Fruit fly (Drosophila melanogaster): ENCODE data around the gene mahe.

The mahe gene

dm6 chrX:7969188-7969829, 38.1 kb upstream of the mahe start:
- TF ChIP-seq Snoo (tag; optimal IDR thresholded peaks at IDR 0.05) (no peak), CG8159 (tag; optimal IDR thresholded peaks at IDR 0.05) (peak; percentile 17), CG14655 (GFP tag; optimal IDR thresholded peaks at IDR 0.05) (no peak), CG12605 (GFP tag; IDR thresholded peaks at IDR 0.05) (0 out of 2 replicates have a peak, but pooled peaks have one; percentile 18), Ets98B (GFP tag; IDR thresholded peaks at IDR 0.05) (peak; percentile 28; the same call in 1 of the 2 replicates), fd96Ca (GFP tag; IDR thresholded peaks at IDR 0.05) (no peak), Pif1A (GFP tag; optimal IDR thresholded peaks at IDR 0.05) (no peak), EcR (GFP tag; optimal IDR thresholded peaks at IDR 0.05) (no peak), CG9948 (tag; optimal IDR thresholded peaks at IDR 0.05) (no peak), Pif1B (GFP tag; optimal IDR thresholded peaks at IDR 0.05) (no peak), CG10348 (GFP tag; IDR thresholded peaks at IDR 0.05) (no peak), CG13204 (GFP tag; optimal IDR thresholded peaks at IDR 0.05) (no peak), CG4496 (GFP tag; IDR thresholded peaks at IDR 0.05) (0 out of 3 replicates have a peak, but pooled peaks have one; percentile 17), D1 (tag; optimal IDR thresholded peaks at IDR 0.05) (no peak), rn (GFP tag; IDR thresholded peaks at IDR 0.05) (no peak), CG8301 (tag; optimal IDR thresholded peaks at IDR 0.05) (no peak), CG32121 (GFP tag; IDR thresholded peaks at IDR 0.05) (no peak; the same call in 1 of the 2 replicates)

DNA sequence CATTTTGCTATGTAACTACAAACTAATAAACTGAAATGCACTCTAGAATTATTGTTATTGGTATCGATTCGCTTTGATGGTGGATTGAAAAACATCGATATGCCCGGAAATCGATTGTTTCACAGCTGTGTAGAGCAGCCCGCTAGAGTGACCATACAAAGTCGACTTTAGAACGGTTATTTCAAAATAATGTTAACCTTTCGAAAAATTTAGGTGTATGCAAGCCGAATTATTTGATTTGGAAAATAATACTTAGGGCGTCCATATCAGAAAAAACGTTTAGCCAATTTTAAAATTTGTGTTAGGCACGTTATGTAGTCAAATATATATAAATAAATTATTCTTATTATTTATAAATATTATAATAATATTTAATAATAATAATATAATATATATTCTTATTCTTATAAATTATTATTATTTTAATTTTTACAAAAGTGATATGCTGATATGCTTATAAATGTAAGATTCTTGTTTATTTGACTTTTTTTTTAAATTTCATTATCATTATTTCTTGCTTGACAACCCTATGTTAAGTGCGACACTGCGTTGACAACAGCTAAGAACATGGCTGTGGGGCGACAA, 37.1 kb upstream of the mahe start, which contains the start of gene sws:
TSS of gene sws (minus strand) at position 22 of the 585 bp plus-strand sequence.
- no peak for TF ChIP-seq gl (tag; optimal IDR thresholded peaks at IDR 0.05)
- peak; percentile 32 for TF ChIP-seq CG9948 (tag; optimal IDR thresholded peaks at IDR 0.05)
- TF ChIP-seq D1 (tag; optimal IDR thresholded peaks at IDR 0.05): no peak
- no peak for TF ChIP-seq CG12605 (GFP tag; IDR thresholded peaks at IDR 0.05)
- no peak for TF ChIP-seq CG17806 (tag; optimal IDR thresholded peaks at IDR 0.05)
- no peak for TF ChIP-seq Ets98B (GFP tag; IDR thresholded peaks at IDR 0.05)
- peak; percentile 31 for TF ChIP-seq CG15710 (tag; optimal IDR thresholded peaks at IDR 0.05)
- TF ChIP-seq Pif1A (GFP tag; optimal IDR thresholded peaks at IDR 0.05): no peak
- peak; percentile 19 for TF ChIP-seq CG34367 (tag; optimal IDR thresholded peaks at IDR 0.05)
- no peak for TF ChIP-seq Pif1B (GFP tag; optimal IDR thresholded peaks at IDR 0.05)
- TF ChIP-seq CG14655 (GFP tag; optimal IDR thresholded peaks at IDR 0.05): peak; percentile 26
- TF ChIP-seq CG8159 (tag; optimal IDR thresholded peaks at IDR 0.05): peak; percentile 17
- TF ChIP-seq CG8301 (tag; optimal IDR thresholded peaks at IDR 0.05): no peak
- no peak for TF ChIP-seq CG4496 (GFP tag; IDR thresholded peaks at IDR 0.05)
- no peak for TF ChIP-seq fd96Ca (GFP tag; IDR thresholded peaks at IDR 0.05)
- TF ChIP-seq CG32121 (GFP tag; IDR thresholded peaks at IDR 0.05): no peak

- TF ChIP-seq Pif1A (GFP tag; optimal IDR thresholded peaks at IDR 0.05) (no peak), EcR (GFP tag; optimal IDR thresholded peaks at IDR 0.05) (no peak), CG34367 (tag; optimal IDR thresholded peaks at IDR 0.05) (no peak), Snoo (tag; optimal IDR thresholded peaks at IDR 0.05) (no peak), CG15710 (tag; optimal IDR thresholded peaks at IDR 0.05) (no peak), CG9948 (tag; optimal IDR thresholded peaks at IDR 0.05) (no peak), fd96Ca (GFP tag; IDR thresholded peaks at IDR 0.05) (no peak), CG32121 (GFP tag; IDR thresholded peaks at IDR 0.05) (no peak), CG4496 (GFP tag; IDR thresholded peaks at IDR 0.05) (no peak), D1 (tag; optimal IDR thresholded peaks at IDR 0.05) (no peak)
Measured at dm6 chrX:7967848-7968143, 36.6 kb upstream of the mahe start.

- TF ChIP-seq gl (tag; optimal IDR thresholded peaks at IDR 0.05): no peak
- no peak for TF ChIP-seq Snoo (tag; optimal IDR thresholded peaks at IDR 0.05)
- no peak for TF ChIP-seq CG17806 (tag; optimal IDR thresholded peaks at IDR 0.05)
- no peak for TF ChIP-seq EcR (GFP tag; optimal IDR thresholded peaks at IDR 0.05)
- TF ChIP-seq Ets98B (GFP tag; IDR thresholded peaks at IDR 0.05): no peak
- TF ChIP-seq D1 (tag; optimal IDR thresholded peaks at IDR 0.05): peak; percentile 26
- no peak for TF ChIP-seq CG14655 (GFP tag; optimal IDR thresholded peaks at IDR 0.05)
- 0 out of 2 replicates have a peak, but pooled peaks have one; percentile 30 for TF ChIP-seq CG32121 (GFP tag; IDR thresholded peaks at IDR 0.05)
- TF ChIP-seq CG8159 (tag; optimal IDR thresholded peaks at IDR 0.05): no peak
- peak; percentile 11 for TF ChIP-seq CG13204 (GFP tag; optimal IDR thresholded peaks at IDR 0.05)
- no peak for TF ChIP-seq CG12605 (GFP tag; IDR thresholded peaks at IDR 0.05)
- TF ChIP-seq CG4496 (GFP tag; IDR thresholded peaks at IDR 0.05): 0 out of 3 replicates have a peak, but pooled peaks have one; percentile 13
- no peak for TF ChIP-seq CG10348 (GFP tag; IDR thresholded peaks at IDR 0.05)
Measured at dm6 chrX:7967052-7967847, 36.1 kb upstream of the mahe start.

dm6 chrX:7965761-7966555, 34.8 kb upstream of the mahe start:
- TF ChIP-seq rn (GFP tag; IDR thresholded peaks at IDR 0.05) (0 out of 2 replicates have a peak, but pooled peaks have one; percentile 24), CG8159 (tag; optimal IDR thresholded peaks at IDR 0.05) (no peak), Pif1B (GFP tag; optimal IDR thresholded peaks at IDR 0.05) (no peak), CG10348 (GFP tag; IDR thresholded peaks at IDR 0.05) (no peak), Snoo (tag; optimal IDR thresholded peaks at IDR 0.05) (no peak), CG8301 (tag; optimal IDR thresholded peaks at IDR 0.05) (peak; percentile 23), CG34367 (tag; optimal IDR thresholded peaks at IDR 0.05) (no peak), CG9948 (tag; optimal IDR thresholded peaks at IDR 0.05) (no peak), fd96Ca (GFP tag; IDR thresholded peaks at IDR 0.05) (peak; percentile 59; the same call in 1 of the 3 replicates), D1 (tag; optimal IDR thresholded peaks at IDR 0.05) (no peak), CG12605 (GFP tag; IDR thresholded peaks at IDR 0.05) (no peak), EcR (GFP tag; optimal IDR thresholded peaks at IDR 0.05) (no peak), CG4496 (GFP tag; IDR thresholded peaks at IDR 0.05) (peak; percentile 73), CG13204 (GFP tag; optimal IDR thresholded peaks at IDR 0.05) (no peak), Pif1A (GFP tag; optimal IDR thresholded peaks at IDR 0.05) (no peak), gl (tag; optimal IDR thresholded peaks at IDR 0.05) (no peak), CG15710 (tag; optimal IDR thresholded peaks at IDR 0.05) (no peak), CG14655 (GFP tag; optimal IDR thresholded peaks at IDR 0.05) (no peak), CG17806 (tag; optimal IDR thresholded peaks at IDR 0.05) (no peak), Ets98B (GFP tag; IDR thresholded peaks at IDR 0.05) (peak; percentile 54; the same call in 1 of the 2 replicates), CG32121 (GFP tag; IDR thresholded peaks at IDR 0.05) (peak; percentile 42; the same call in 1 of the 2 replicates)
